Worm (Caenorhabditis elegans) whole organism, L4/young adult: ENCODE data around the gene clec-231.

Source experiments
- W03F9.2 ChIP-seq: fragments of 150-350 bp; optimal IDR thresholded peaks from 2 replicates; lab custom pipeline; 2014; ENCODE audit warnings: missing biosample characterization, missing genetic modification characterization
- dao-5 ChIP-seq: sonication (generic microtip); optimal IDR thresholded peaks from 2 replicates; lab custom pipeline; 2016; ENCODE audit warnings: missing genotype, missing genetic modification characterization, moderate library complexity, missing compliant biosample characterization
- him-1 ChIP-seq: sonication (generic microtip); optimal IDR thresholded peaks from 2 replicates; lab custom pipeline; 2016; ENCODE audit warnings: missing genotype, missing genetic modification reagents, missing genetic modification characterization, missing compliant biosample characterization

ce11 chrV:15339363-15339762 is 11.2 kb downstream of the clec-231 start, which contains the start of gene clec-228:
- TF ChIP-seq dao-5 (tag; lab: Kevin White, UChicago) (no peak), him-1 (tag; lab: Kevin White, UChicago) (no peak), W03F9.2 (tag; lab: Kevin White, UChicago) (no peak)
